Fruit fly (Drosophila melanogaster) whole organism, wandering third instar larva: Measurements from ENCODE around the gene SdhC.

Experiments
- h ChIP-seq: fragments of 200-800 bp; sonication (Bioruptor generic); optimal IDR thresholded peaks from 3 replicates; lab custom pipeline; 2016; ENCODE audit warnings: missing biosample characterization, mild to moderate bottlenecking, missing genetic modification characterization
- rgr ChIP-seq: fragments of 200-800 bp; sonication (Bioruptor generic); optimal IDR thresholded peaks from 3 replicates; lab custom pipeline; 2016; ENCODE audit warnings: missing biosample characterization, mild to moderate bottlenecking, missing genetic modification characterization

DNA sequence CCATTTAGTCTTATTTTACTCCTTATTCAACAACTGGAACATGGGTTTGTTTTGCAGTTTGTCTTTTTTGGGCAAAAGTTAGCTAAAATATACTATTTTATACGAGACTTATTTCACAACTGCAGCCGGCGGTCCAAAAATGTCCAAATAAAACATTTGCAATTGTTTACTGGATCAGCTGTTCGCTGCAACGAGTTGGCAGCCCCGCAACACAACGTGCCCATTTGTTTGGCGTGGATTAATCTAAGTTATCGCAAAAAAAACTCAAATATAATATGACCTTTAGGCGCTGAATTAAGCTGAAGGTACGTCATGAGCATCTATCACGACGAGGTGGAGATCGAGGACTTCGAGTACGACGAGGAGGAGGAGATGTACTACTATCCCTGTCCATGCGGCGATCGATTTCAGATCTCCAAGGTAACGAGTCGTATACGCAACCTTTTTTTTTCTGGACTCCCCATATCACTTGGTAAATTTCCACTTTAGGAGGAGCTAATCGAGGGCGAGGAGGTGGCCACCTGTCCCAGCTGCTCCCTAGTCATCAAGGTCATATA lies 22.1 kb upstream of the SdhC start, which contains the start of the genes CG17187 and Dph3:
- TF ChIP-seq h (GFP tag; lab: Kevin White, UChicago) = no peak
- no peak for TF ChIP-seq rgr (GFP tag; lab: Kevin White, UChicago)
